Worm (Caenorhabditis elegans) whole organism, young adult: ENCODE measurements around the gene Y24F12A.1.

ENCODE experiments used
- mel-28 ChIP-seq: sonication (generic microtip); optimal IDR thresholded peaks from 2 replicates; lab custom pipeline; 2016; ENCODE audit warnings: borderline replicate concordance, mild to moderate bottlenecking, missing genetic modification characterization, missing compliant biosample characterization

Gene Y24F12A.1

DNA sequence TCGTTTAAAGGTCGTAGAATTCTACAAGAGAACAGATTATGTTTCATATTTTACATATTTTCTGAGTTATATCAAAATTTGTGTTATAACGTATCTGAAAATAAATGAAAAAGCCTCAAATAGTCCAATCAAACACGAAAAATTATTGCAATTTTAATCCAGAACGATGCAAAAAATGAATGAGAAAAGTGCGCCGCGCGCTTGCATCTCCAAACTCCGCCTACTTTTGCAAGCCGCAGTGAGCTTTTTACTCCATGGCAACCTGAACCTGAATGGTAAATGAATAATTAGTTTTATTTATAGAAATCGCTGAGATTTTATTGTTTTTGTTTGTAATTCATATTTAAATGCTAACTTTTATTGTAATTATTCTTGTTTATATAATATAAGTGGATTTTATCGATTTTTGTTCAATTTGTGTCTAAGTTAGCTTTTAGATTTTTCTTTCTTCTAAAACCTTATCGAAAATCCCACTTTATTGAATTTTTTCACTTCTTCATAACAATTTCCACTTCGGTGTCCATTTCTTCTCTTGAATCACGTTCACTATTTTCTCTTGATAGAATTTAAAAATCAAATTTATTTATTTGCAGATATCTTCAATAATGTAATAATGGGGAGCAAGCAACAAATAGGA, 51.2 kb downstream of the Y24F12A.1 start, which contains the start of gene ZK809.5:
ZK809.5 (plus strand) TSS at position 587 of the 637 bp plus-strand sequence.
- TF ChIP-seq mel-28: no peak
